Fruit fly (Drosophila melanogaster) whole organism: Measurements from ENCODE around the gene mdu.

Experiments used
- CG8478 ChIP-seq: fragments of >200 bp; optimal IDR thresholded peaks from 2 replicates; lab custom pipeline; 2018; ENCODE audit warnings: inconsistent platforms
- Dll ChIP-seq: fragments of >200 bp; optimal IDR thresholded peaks from 2 replicates; lab custom pipeline; 2017
- EcR ChIP-seq, 2 experiments: fragments of >200 bp; optimal IDR thresholded peaks; 2 replicates each; lab custom pipeline; 2017; ENCODE audit warnings: missing biosample characterization in 2 of 2, missing genetic modification characterization in 2 of 2, missing genetic modification reagents in 2 of 2
- pan ChIP-seq: fragments of >200 bp; optimal IDR thresholded peaks from 2 replicates; lab custom pipeline; 2017
- psq ChIP-seq: fragments of >200 bp; optimal IDR thresholded peaks from 2 replicates; lab custom pipeline; 2017
- usp ChIP-seq: fragments of >200 bp; optimal IDR thresholded peaks from 2 replicates; lab custom pipeline; 2017; ENCODE audit warnings: missing biosample characterization, missing genetic modification characterization, mixed read lengths

DNA sequence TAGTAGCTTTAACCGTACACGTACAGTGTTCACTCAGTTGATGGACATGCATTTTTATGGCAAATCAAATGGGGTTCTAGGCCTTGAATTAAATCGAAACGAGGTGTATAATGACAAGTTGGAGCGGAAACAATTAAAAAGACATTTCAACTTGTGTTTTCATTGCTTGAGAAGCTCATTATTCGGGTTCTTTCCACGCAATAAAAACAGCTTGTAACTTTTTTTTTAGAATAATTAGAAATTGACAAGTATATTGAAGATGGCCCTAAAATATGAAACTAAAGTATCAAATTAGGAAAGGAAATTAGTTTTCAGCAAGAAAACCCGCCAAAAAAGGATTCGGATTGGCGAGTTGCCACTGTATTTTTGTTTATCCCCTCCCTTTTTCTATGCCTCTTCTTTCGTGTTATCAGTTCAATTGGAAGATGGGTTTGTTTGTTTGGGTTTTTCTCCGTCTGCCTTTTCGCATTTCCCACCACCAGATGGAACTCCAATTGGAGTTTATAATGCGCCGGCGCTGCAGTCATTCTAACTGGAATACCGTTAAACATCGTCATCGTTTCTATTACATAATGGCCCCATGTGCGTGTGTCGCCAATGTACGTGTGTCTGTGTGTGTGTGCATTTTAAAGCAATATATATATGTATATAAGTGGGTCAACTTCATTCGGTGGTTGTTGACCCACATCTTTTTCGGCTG is 30.3 kb upstream of the mdu start:
- TF ChIP-seq CG8478, result no peak
- no peak for TF ChIP-seq usp (GFP tag; lab: Kevin White, UChicago)
- no peak for TF ChIP-seq Dll (lab: Kevin White, UChicago)
- no peak for TF ChIP-seq pan
- no peak for TF ChIP-seq psq (lab: Kevin White, UChicago)
- no peak for TF ChIP-seq EcR (GFP tag; optimal IDR thresholded peaks at IDR 0.05; lab: Kevin White, UChicago)
